Worm (Caenorhabditis elegans) whole organism, late embryonic: Measurements from ENCODE around the gene sdz-5.

ENCODE experiments used
- C38D4.7 ChIP-seq: fragments of 200-800 bp; sonication (Bioruptor generic); optimal IDR thresholded peaks from 2 replicates; lab custom pipeline; 2018; ENCODE audit warnings: mild to moderate bottlenecking, missing genetic modification characterization, moderate library complexity, missing compliant biosample characterization
- F13H6.1 ChIP-seq: sonication (generic microtip); optimal IDR thresholded peaks from 2 replicates; lab custom pipeline; 2016; ENCODE audit warnings: missing genetic modification characterization, missing compliant biosample characterization
- T23F11.4 ChIP-seq: fragments of 200-800 bp; sonication (Bioruptor generic); optimal IDR thresholded peaks from 2 replicates; lab custom pipeline; 2018; ENCODE audit warnings: mild to moderate bottlenecking, missing genetic modification characterization, missing compliant biosample characterization
- ahr-1 ChIP-seq: sonication (generic microtip); optimal IDR thresholded peaks from 2 replicates; lab custom pipeline; 2016; ENCODE audit warnings: missing genetic modification characterization, missing compliant biosample characterization
- ceh-14 ChIP-seq: sonication (generic microtip); optimal IDR thresholded peaks from 2 replicates; lab custom pipeline; 2016; ENCODE audit warnings: missing genotype, missing genetic modification characterization, missing compliant biosample characterization
- ceh-2 ChIP-seq: sonication (generic microtip); optimal IDR thresholded peaks from 2 replicates; lab custom pipeline; 2016; ENCODE audit warnings: missing genotype, missing genetic modification characterization, missing compliant biosample characterization
- ceh-22 ChIP-seq: sonication (generic microtip); optimal IDR thresholded peaks from 2 replicates; lab custom pipeline; 2017; ENCODE audit warnings: missing biosample characterization, missing genetic modification characterization
- ceh-30 ChIP-seq: fragments of 150-350 bp; optimal IDR thresholded peaks from 2 replicates; lab custom pipeline; 2014; ENCODE audit warnings: missing biosample characterization, missing genetic modification characterization
- ceh-45 ChIP-seq: fragments of 200-800 bp; sonication (Bioruptor generic); IDR thresholded peaks from 2 replicates; pipeline ENCODE4 v1.3.6; 2022; ENCODE audit warnings: missing genetic modification reagents, missing genetic modification characterization, missing compliant biosample characterization
- ceh-48 ChIP-seq: sonication (generic microtip); optimal IDR thresholded peaks from 2 replicates; lab custom pipeline; 2016; ENCODE audit warnings: missing genetic modification characterization, inconsistent platforms, missing compliant biosample characterization
- ceh-6 ChIP-seq: fragments of 200-800 bp; sonication (Bioruptor generic); optimal IDR thresholded peaks from 2 replicates; lab custom pipeline; 2018; ENCODE audit warnings: mild to moderate bottlenecking, missing genetic modification characterization, missing compliant biosample characterization
- che-1 ChIP-seq: sonication (generic microtip); optimal IDR thresholded peaks from 2 replicates; lab custom pipeline; 2016; ENCODE audit warnings: mild to moderate bottlenecking, missing genetic modification characterization, missing compliant biosample characterization
- dmd-4 ChIP-seq: sonication (generic microtip); optimal IDR thresholded peaks from 2 replicates; lab custom pipeline; 2016; ENCODE audit warnings: borderline replicate concordance, missing genetic modification characterization, missing compliant biosample characterization
- dve-1 ChIP-seq: sonication (generic microtip); optimal IDR thresholded peaks from 2 replicates; lab custom pipeline; 2017; ENCODE audit warnings: antibody characterized with exemption, mild to moderate bottlenecking, missing genetic modification characterization, missing compliant biosample characterization
- elt-2 ChIP-seq: sonication (generic microtip); optimal IDR thresholded peaks from 2 replicates; lab custom pipeline; 2016; ENCODE audit warnings: missing genetic modification reagents, missing genetic modification characterization, missing compliant biosample characterization
- fkh-10 ChIP-seq: fragments of 150-350 bp; optimal IDR thresholded peaks from 2 replicates; lab custom pipeline; 2014; ENCODE audit warnings: missing biosample characterization, missing genetic modification reagents, missing genetic modification characterization
- gmeb-2 ChIP-seq: sonication (generic microtip); optimal IDR thresholded peaks from 2 replicates; lab custom pipeline; 2016; ENCODE audit warnings: missing genetic modification characterization, inconsistent platforms, missing compliant biosample characterization
- hlh-13 ChIP-seq: fragments of 200-800 bp; sonication (Bioruptor generic); optimal IDR thresholded peaks from 2 replicates; lab custom pipeline; 2018; ENCODE audit warnings: mild to moderate bottlenecking, missing genetic modification characterization, missing compliant biosample characterization
- hlh-30 ChIP-seq: sonication (generic microtip); optimal IDR thresholded peaks from 2 replicates; lab custom pipeline; 2017; ENCODE audit warnings: antibody characterized with exemption, missing genetic modification characterization, missing compliant biosample characterization; ENCODE audit not compliant: insufficient read depth
- nhr-11 ChIP-seq: fragments of 150-350 bp; optimal IDR thresholded peaks from 2 replicates; lab custom pipeline; 2014; ENCODE audit warnings: missing biosample characterization, missing genetic modification characterization
- nhr-232 ChIP-seq: sonication (generic microtip); optimal IDR thresholded peaks from 2 replicates; lab custom pipeline; 2016; ENCODE audit warnings: missing genetic modification characterization, missing compliant biosample characterization
- npax-4 ChIP-seq: sonication (generic microtip); optimal IDR thresholded peaks from 2 replicates; lab custom pipeline; 2016; ENCODE audit warnings: missing genetic modification characterization, missing compliant biosample characterization
- pag-3 ChIP-seq: sonication (generic microtip); optimal IDR thresholded peaks from 2 replicates; lab custom pipeline; 2016; ENCODE audit warnings: missing compliant biosample characterization, missing genetic modification characterization, borderline replicate concordance
- pat-9 ChIP-seq: fragments of 200-800 bp; sonication (Bioruptor generic); optimal IDR thresholded peaks from 2 replicates; lab custom pipeline; 2018; ENCODE audit warnings: mild to moderate bottlenecking, missing genetic modification characterization, moderate library complexity, missing compliant biosample characterization
- pha-2 ChIP-seq: sonication (generic microtip); optimal IDR thresholded peaks from 2 replicates; lab custom pipeline; 2017; ENCODE audit warnings: mild to moderate bottlenecking, missing genetic modification characterization, missing compliant biosample characterization
- pqm-1 ChIP-seq: sonication (generic microtip); optimal IDR thresholded peaks from 2 replicates; lab custom pipeline; 2016; ENCODE audit warnings: missing genetic modification characterization, missing compliant biosample characterization
- sox-2 ChIP-seq: fragments of 200-800 bp; sonication (Bioruptor generic); IDR thresholded peaks from 2 replicates; pipeline ENCODE4 v1.3.6; 2022; ENCODE audit warnings: missing genetic modification reagents, missing genetic modification characterization, missing compliant biosample characterization
- sox-4 ChIP-seq: sonication (generic microtip); optimal IDR thresholded peaks from 2 replicates; lab custom pipeline; 2017; ENCODE audit warnings: mild to moderate bottlenecking, missing genetic modification characterization, inconsistent platforms, missing compliant biosample characterization
- syd-9 ChIP-seq: sonication (generic microtip); optimal IDR thresholded peaks from 2 replicates; lab custom pipeline; 2016; ENCODE audit warnings: mild to moderate bottlenecking, missing genetic modification characterization, moderate library complexity, missing compliant biosample characterization
- tbx-2 ChIP-seq: sonication (generic microtip); optimal IDR thresholded peaks from 2 replicates; lab custom pipeline; 2016; ENCODE audit warnings: missing genetic modification characterization, missing compliant biosample characterization
- unc-42 ChIP-seq: sonication (generic microtip); optimal IDR thresholded peaks from 2 replicates; lab custom pipeline; 2016; ENCODE audit warnings: missing genotype, missing genetic modification characterization, missing compliant biosample characterization
- unc-55 ChIP-seq: sonication (generic microtip); optimal IDR thresholded peaks from 2 replicates; lab custom pipeline; 2017; ENCODE audit warnings: missing biosample characterization, missing genetic modification reagents, missing genetic modification characterization
- unc-86 ChIP-seq: sonication (generic microtip); optimal IDR thresholded peaks from 2 replicates; lab custom pipeline; 2016; ENCODE audit warnings: missing genetic modification characterization, missing compliant biosample characterization
- zip-5 ChIP-seq: sonication (generic microtip); optimal IDR thresholded peaks from 2 replicates; lab custom pipeline; 2016; ENCODE audit warnings: missing genetic modification characterization, missing compliant biosample characterization
- ztf-16 ChIP-seq: sonication (generic microtip); optimal IDR thresholded peaks from 2 replicates; lab custom pipeline; 2017; ENCODE audit warnings: missing genetic modification characterization, missing compliant biosample characterization

Gene sdz-5

DNA sequence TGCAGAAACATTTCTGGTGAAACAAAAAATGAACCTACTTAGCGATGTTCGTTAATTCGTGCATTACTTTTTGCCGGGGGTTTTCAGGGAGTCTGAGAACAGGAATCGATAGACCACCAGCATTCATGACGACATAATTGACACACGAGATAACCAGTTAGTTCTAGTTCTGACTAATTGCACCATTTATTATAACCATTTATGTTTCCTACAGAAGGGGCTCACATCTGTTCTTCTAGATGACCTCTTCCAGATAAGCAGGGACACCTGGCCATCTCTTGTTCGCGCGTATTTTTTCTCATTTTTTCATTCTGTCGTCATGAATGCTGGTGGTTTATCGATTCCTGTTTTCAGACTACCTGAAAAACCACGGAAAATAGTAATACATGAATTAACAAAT lies at the start of gene sdz-5:
sdz-5 (plus strand) TSS at position 301 of the 400 bp plus-strand sequence.
- no peak for TF ChIP-seq T23F11.4 (GFP tag; lab: Kevin White, UChicago)
- no peak for TF ChIP-seq npax-4 (tag; lab: Kevin White, UChicago)
- no peak for TF ChIP-seq unc-86 (tag; lab: Kevin White, UChicago)
- TF ChIP-seq ceh-45 (GFP tag; lab: Robert Waterston, UW): no peak
- no peak for TF ChIP-seq fkh-10 (GFP tag; lab: Kevin White, UChicago)
- no peak for TF ChIP-seq F13H6.1 (tag; lab: Kevin White, UChicago)
- TF ChIP-seq pag-3: no peak
- TF ChIP-seq ceh-22: no peak
- no peak for TF ChIP-seq ceh-6 (GFP tag; lab: Kevin White, UChicago)
- no peak for TF ChIP-seq gmeb-2 (tag; lab: Kevin White, UChicago)
- TF ChIP-seq nhr-11 (tag; lab: Kevin White, UChicago): no peak
- TF ChIP-seq ceh-48 (tag; lab: Kevin White, UChicago): no peak
- TF ChIP-seq sox-4 (tag; lab: Kevin White, UChicago): no peak
- TF ChIP-seq dve-1: no peak
- no peak for TF ChIP-seq pat-9 (tag; lab: Kevin White, UChicago)
- no peak for TF ChIP-seq ztf-16
- no peak for TF ChIP-seq unc-55
- no peak for TF ChIP-seq ceh-2
- TF ChIP-seq, all 69 proteins: peak for 0

DNA sequence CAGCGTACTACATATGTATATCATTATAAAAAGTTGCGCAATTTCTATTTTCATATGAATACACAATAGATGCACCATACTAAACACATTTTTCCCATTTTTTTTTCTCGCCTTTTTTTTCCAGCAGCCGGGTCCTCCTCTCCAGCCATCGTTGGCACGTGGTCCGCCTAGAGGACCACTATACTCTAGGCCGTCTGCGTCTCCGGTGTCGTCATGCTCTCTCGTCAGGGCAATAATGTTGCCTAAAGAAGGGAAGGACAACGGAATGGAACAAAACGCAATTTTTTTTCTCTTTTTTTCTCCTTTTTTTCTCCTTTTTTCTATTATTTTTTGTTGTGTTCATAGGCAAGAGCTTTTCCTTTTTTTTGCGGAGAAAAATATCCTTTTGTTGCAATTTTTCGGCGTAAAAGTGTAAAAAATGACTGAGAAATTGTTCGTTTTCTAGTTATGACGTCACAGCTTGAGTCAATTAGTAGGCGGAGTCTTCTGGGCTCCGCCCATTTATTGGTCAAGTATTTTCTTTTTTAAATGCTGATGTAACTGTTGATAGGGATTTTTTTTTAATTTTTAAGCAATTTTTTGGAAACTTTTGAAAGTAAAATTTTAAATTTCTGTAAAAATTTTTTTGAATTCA lies 45.9 kb upstream of the sdz-5 start:
- TF ChIP-seq tbx-2 (tag; lab: Kevin White, UChicago): no peak
- TF ChIP-seq unc-42 (tag; lab: Kevin White, UChicago): peak; percentile 64
- TF ChIP-seq hlh-30 (tag; lab: Kevin White, UChicago): peak; percentile 69
- TF ChIP-seq, all 69 proteins: peak for 2

DNA sequence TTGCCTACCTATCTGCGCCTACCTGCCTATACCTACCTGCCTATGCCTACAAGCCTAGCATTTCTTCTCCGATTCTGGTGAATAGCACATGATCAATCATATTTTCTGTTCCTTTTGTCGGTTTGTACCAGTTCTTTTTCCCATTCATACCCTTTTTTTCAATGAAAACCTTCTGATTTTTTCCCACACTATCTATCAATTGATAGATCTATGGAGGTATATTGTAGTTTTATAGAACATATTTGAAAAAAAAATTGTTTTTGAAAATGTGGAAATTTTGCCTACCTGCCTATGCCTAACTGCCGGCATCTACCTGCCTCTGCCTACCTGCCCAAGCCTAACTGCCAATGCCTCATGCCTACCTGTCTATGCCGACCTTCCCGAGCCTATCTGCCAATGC lies 44.9 kb upstream of the sdz-5 start:
- TF ChIP-seq unc-86 (tag; lab: Kevin White, UChicago): no peak
- no peak for TF ChIP-seq sox-2 (GFP tag; lab: Robert Waterston, UW)
- no peak for TF ChIP-seq unc-55
- no peak for TF ChIP-seq hlh-13 (GFP tag; lab: Kevin White, UChicago)
- no peak for TF ChIP-seq zip-5
- no peak for TF ChIP-seq unc-42 (tag; lab: Kevin White, UChicago)
- TF ChIP-seq pqm-1 (tag; lab: Kevin White, UChicago): no peak
- no peak for TF ChIP-seq C38D4.7 (GFP tag; lab: Kevin White, UChicago)
- TF ChIP-seq sox-4 (tag; lab: Kevin White, UChicago): no peak
- TF ChIP-seq npax-4 (tag; lab: Kevin White, UChicago): no peak
- no peak for TF ChIP-seq ceh-2
- TF ChIP-seq syd-9 (tag; lab: Kevin White, UChicago): no peak
- TF ChIP-seq ceh-14: no peak
- no peak for TF ChIP-seq elt-2 (tag; lab: Kevin White, UChicago)
- TF ChIP-seq che-1 (tag; lab: Kevin White, UChicago): no peak
- no peak for TF ChIP-seq pat-9 (tag; lab: Kevin White, UChicago)
- TF ChIP-seq pha-2: no peak
- TF ChIP-seq ahr-1 (tag; lab: Kevin White, UChicago): no peak
- no peak for TF ChIP-seq nhr-232 (tag; lab: Kevin White, UChicago)
- no peak for TF ChIP-seq dmd-4 (tag; lab: Kevin White, UChicago)

DNA sequence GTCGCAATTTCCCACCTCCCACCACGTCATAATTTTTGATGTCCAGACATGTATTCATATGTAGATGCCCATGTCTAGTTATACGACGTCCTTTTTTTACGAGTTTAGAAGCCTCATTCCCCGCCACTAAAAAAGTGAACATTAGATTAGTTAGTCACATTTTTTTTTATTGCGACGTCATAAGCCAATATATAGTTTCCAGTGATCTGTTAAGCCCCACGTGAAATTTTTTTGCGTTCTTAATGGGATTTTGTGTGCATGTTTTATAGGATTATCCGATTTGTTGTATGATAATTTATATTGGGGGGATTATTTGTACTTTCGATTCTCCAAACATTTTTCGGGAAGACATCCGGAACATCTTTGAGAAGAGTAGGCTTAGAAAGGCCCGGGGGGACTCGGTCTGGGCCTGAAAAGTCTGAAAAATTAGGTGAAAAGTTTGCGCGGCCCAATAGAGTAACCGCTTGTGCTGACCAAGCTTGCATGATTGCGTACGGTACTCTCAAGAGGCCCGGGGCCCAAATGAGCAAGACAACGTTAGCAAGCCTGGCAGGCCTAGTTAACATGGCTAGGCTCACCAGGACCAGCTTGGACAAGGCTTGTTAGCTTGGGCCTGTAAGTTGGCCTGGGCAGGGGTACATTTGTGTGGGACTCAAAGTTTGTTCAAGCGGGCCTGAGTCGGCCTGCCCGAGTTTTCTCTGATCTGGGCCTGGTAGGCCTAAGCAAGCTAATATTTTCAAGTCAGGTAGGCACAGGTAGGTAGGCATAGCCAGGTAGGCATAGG lies 43.1 kb upstream of the sdz-5 start:
- TF ChIP-seq gmeb-2 (tag; lab: Kevin White, UChicago) (no peak), ceh-30 (tag; lab: Kevin White, UChicago) (no peak)
